Fruit fly (Drosophila melanogaster) whole organism, embryonic: ENCODE measurements around the gene Usp1.
A peak's percentile ranks its signal among the peaks of the same experiment; 100 is the strongest.

Experiments used
- Asciz ChIP-seq: fragments of 200-800 bp; sonication (Bioruptor generic); optimal IDR thresholded peaks from 2 replicates; lab custom pipeline; 2017; ENCODE audit warnings: missing biosample characterization, mild to moderate bottlenecking, missing genetic modification characterization, missing genetic modification reagents
- CG11085 ChIP-seq: fragments of 200-800 bp; sonication (Bioruptor generic); IDR thresholded peaks from 2 replicates; pipeline ENCODE4 v1.3.6; 2022; ENCODE audit warnings: missing biosample characterization, missing genetic modification characterization
- CG11247 ChIP-seq: fragments of 200-800 bp; sonication (Bioruptor generic); IDR thresholded peaks from 2 replicates; pipeline ENCODE4 v1.3.6; 2022; ENCODE audit warnings: missing biosample characterization, missing genetic modification characterization
- CG13287 ChIP-seq: fragments of 200-800 bp; sonication (Bioruptor generic); IDR thresholded peaks from 2 replicates; pipeline ENCODE4 v1.3.6; 2022; ENCODE audit warnings: missing biosample characterization, missing genetic modification characterization; ENCODE audit not compliant: partially characterized antibody
- CG16863 ChIP-seq: fragments of 200-800 bp; sonication (Bioruptor generic); optimal IDR thresholded peaks from 3 replicates; lab custom pipeline; 2016; ENCODE audit warnings: missing biosample characterization, missing genetic modification characterization
- CG17328 ChIP-seq: fragments of 200-800 bp; sonication (Bioruptor generic); IDR thresholded peaks from 2 replicates; pipeline ENCODE4 v1.3.6; 2022; ENCODE audit warnings: missing biosample characterization, missing genetic modification characterization
- CG1832 ChIP-seq: fragments of 200-800 bp; sonication (Bioruptor generic); optimal IDR thresholded peaks from 2 replicates; lab custom pipeline; 2017; ENCODE audit warnings: missing biosample characterization, mild to moderate bottlenecking, missing genetic modification characterization, inconsistent platforms
- CG31441 ChIP-seq: fragments of 200-800 bp; sonication (Bioruptor generic); IDR thresholded peaks from 2 replicates; pipeline ENCODE4 v1.3.6; 2022; ENCODE audit warnings: missing biosample characterization, missing genetic modification characterization
- CG3163 ChIP-seq: fragments of 200-800 bp; sonication (Bioruptor generic); optimal IDR thresholded peaks from 3 replicates; lab custom pipeline; 2016; ENCODE audit warnings: missing biosample characterization, missing genetic modification characterization
- CG3281 ChIP-seq: fragments of 200-800 bp; sonication (Bioruptor generic); optimal IDR thresholded peaks from 3 replicates; lab custom pipeline; 2017; ENCODE audit warnings: missing biosample characterization, mild to moderate bottlenecking, missing genetic modification characterization
- CG33213 ChIP-seq: fragments of 200-800 bp; sonication (Bioruptor generic); optimal IDR thresholded peaks from 3 replicates; lab custom pipeline; 2016; ENCODE audit warnings: missing biosample characterization, missing genetic modification characterization
- CG3407 ChIP-seq: fragments of 200-800 bp; sonication (Bioruptor generic); optimal IDR thresholded peaks from 2 replicates; lab custom pipeline; 2018; ENCODE audit warnings: missing biosample characterization, mild to moderate bottlenecking, missing genetic modification characterization
- CG34224 ChIP-seq: fragments of 200-800 bp; sonication (Bioruptor generic); IDR thresholded peaks from 3 replicates; pipeline ENCODE4 v1.3.6; 2022; ENCODE audit warnings: missing biosample characterization, missing genetic modification characterization; ENCODE audit not compliant: partially characterized antibody
- CG6272 ChIP-seq: fragments of 200-800 bp; sonication (Bioruptor generic); IDR thresholded peaks from 2 replicates; pipeline ENCODE4 v1.3.6; 2022; ENCODE audit warnings: missing biosample characterization, missing genetic modification characterization
- CG8478 ChIP-seq: fragments of >200 bp; optimal IDR thresholded peaks from 2 replicates; lab custom pipeline; 2018
- Camta ChIP-seq: fragments of 200-800 bp; sonication (Bioruptor generic); optimal IDR thresholded peaks from 2 replicates; lab custom pipeline; 2016; ENCODE audit warnings: missing biosample characterization, missing genetic modification characterization
- Chrac-16 ChIP-seq: fragments of 200-800 bp; sonication (Bioruptor generic); optimal IDR thresholded peaks from 3 replicates; lab custom pipeline; 2016; ENCODE audit warnings: missing biosample characterization, missing genetic modification characterization
- Fer2 ChIP-seq: fragments of 200-800 bp; sonication (Bioruptor generic); optimal IDR thresholded peaks from 2 replicates; lab custom pipeline; 2018; ENCODE audit warnings: missing biosample characterization, mild to moderate bottlenecking, missing genetic modification characterization, moderate library complexity
- Hsf ChIP-seq: fragments of 200-800 bp; sonication (Bioruptor generic); optimal IDR thresholded peaks from 3 replicates; lab custom pipeline; 2016; ENCODE audit warnings: missing biosample characterization, missing genetic modification characterization
- MESR4 ChIP-seq: fragments of 200-800 bp; sonication (Bioruptor generic); optimal IDR thresholded peaks from 2 replicates; lab custom pipeline; 2018; ENCODE audit warnings: missing biosample characterization, mild to moderate bottlenecking, missing genetic modification characterization, moderate library complexity
- Mrtf ChIP-seq: fragments of 200-800 bp; sonication (Bioruptor generic); IDR thresholded peaks from 3 replicates; pipeline ENCODE4 v1.3.6; 2022; ENCODE audit warnings: missing biosample characterization, missing genetic modification characterization
- Nf-YB ChIP-seq: fragments of 200-800 bp; sonication (Bioruptor generic); optimal IDR thresholded peaks from 3 replicates; lab custom pipeline; 2019; ENCODE audit warnings: missing biosample characterization, mild to moderate bottlenecking, missing genetic modification characterization, moderate library complexity
- Opbp ChIP-seq: fragments of 200-800 bp; sonication (Bioruptor generic); IDR thresholded peaks from 3 replicates; pipeline ENCODE4 v1.3.6; 2022; ENCODE audit warnings: missing biosample characterization, missing genetic modification characterization; ENCODE audit not compliant: partially characterized antibody
- Taf1 ChIP-seq: fragments of 200-800 bp; sonication (Bioruptor generic); IDR thresholded peaks from 2 replicates; pipeline ENCODE4 v1.3.6; 2022; ENCODE audit warnings: missing biosample characterization, missing genetic modification characterization
- Xbp1 ChIP-seq: fragments of 200-800 bp; sonication (Bioruptor generic); optimal IDR thresholded peaks from 3 replicates; lab custom pipeline; 2016; ENCODE audit warnings: missing biosample characterization, mild to moderate bottlenecking, missing genetic modification characterization
- chm ChIP-seq: fragments of 200-800 bp; sonication (Bioruptor generic); IDR thresholded peaks from 2 replicates; pipeline ENCODE4 v1.3.6; 2022; ENCODE audit warnings: missing biosample characterization, missing genetic modification characterization
- crc ChIP-seq: fragments of 200-800 bp; sonication (Bioruptor generic); optimal IDR thresholded peaks from 2 replicates; lab custom pipeline; 2016; ENCODE audit warnings: missing biosample characterization, missing genetic modification characterization
- emc ChIP-seq: fragments of 200-800 bp; sonication (Bioruptor generic); optimal IDR thresholded peaks from 2 replicates; lab custom pipeline; 2016; ENCODE audit warnings: missing biosample characterization, missing genetic modification characterization
- ewg ChIP-seq: fragments of 200-800 bp; sonication (Bioruptor generic); optimal IDR thresholded peaks from 3 replicates; lab custom pipeline; 2017; ENCODE audit warnings: mild to moderate bottlenecking, missing biosample characterization, missing genetic modification reagents, missing genetic modification characterization
- fd102C ChIP-seq: fragments of 200-800 bp; sonication (Bioruptor generic); optimal IDR thresholded peaks from 2 replicates; lab custom pipeline; 2018; ENCODE audit warnings: missing biosample characterization, mild to moderate bottlenecking, missing genetic modification characterization, moderate library complexity
- fru ChIP-seq: fragments of >200 bp; optimal IDR thresholded peaks from 2 replicates; lab custom pipeline; 2017
- gsb ChIP-seq: fragments of 200-800 bp; sonication (Bioruptor generic); IDR thresholded peaks from 2 replicates; pipeline ENCODE4 v1.3.6; 2022; ENCODE audit warnings: missing biosample characterization, missing genetic modification characterization
- hbn ChIP-seq: fragments of 200-800 bp; sonication (Bioruptor generic); IDR thresholded peaks from 2 replicates; pipeline ENCODE4 v1.3.6; 2022; ENCODE audit warnings: missing biosample characterization, missing genetic modification characterization; ENCODE audit not compliant: partially characterized antibody
- jing ChIP-seq: fragments of 200-800 bp; sonication (Bioruptor generic); optimal IDR thresholded peaks from 2 replicates; lab custom pipeline; 2018; ENCODE audit warnings: missing biosample characterization, mild to moderate bottlenecking, missing genetic modification characterization
- jumu ChIP-seq: fragments of 200-800 bp; sonication (Bioruptor generic); optimal IDR thresholded peaks from 3 replicates; lab custom pipeline; 2016; ENCODE audit warnings: missing biosample characterization, missing genetic modification characterization
- kni ChIP-seq: fragments of 200-800 bp; sonication (Bioruptor generic); optimal IDR thresholded peaks from 3 replicates; lab custom pipeline; 2017; ENCODE audit warnings: mild to moderate bottlenecking, missing biosample characterization, missing genetic modification reagents, missing genetic modification characterization
- lmd ChIP-seq: fragments of 200-800 bp; sonication (Bioruptor generic); IDR thresholded peaks from 2 replicates; pipeline ENCODE4 v1.3.6; 2022; ENCODE audit warnings: missing biosample characterization, missing genetic modification characterization
- lov ChIP-seq, 2 experiments: fragments of 200-800 bp in 1 of 2; fragments of >200 bp in 1 of 2; sonication (Bioruptor generic) in 1 of 2; IDR thresholded peaks in 1 of 2; optimal IDR thresholded peaks in 1 of 2; 2 replicates in 1 of 2; 3 replicates in 1 of 2; pipeline versions ENCODE4 v1.3.6 to Lab custom; 2017 to 2022; ENCODE audit warnings: missing biosample characterization in 1 of 2, missing genetic modification characterization in 1 of 2
- nerfin-1 ChIP-seq: fragments of 200-800 bp; sonication (Bioruptor generic); optimal IDR thresholded peaks from 3 replicates; lab custom pipeline; 2019; ENCODE audit warnings: missing biosample characterization, mild to moderate bottlenecking, missing genetic modification characterization, moderate library complexity
- oc ChIP-seq: fragments of 200-800 bp; sonication (Bioruptor generic); optimal IDR thresholded peaks from 2 replicates; lab custom pipeline; 2018; ENCODE audit warnings: missing biosample characterization, mild to moderate bottlenecking, missing genetic modification characterization, moderate library complexity
- otp ChIP-seq: fragments of 200-800 bp; sonication (Bioruptor generic); IDR thresholded peaks from 3 replicates; pipeline ENCODE4, ENCODE4 v1.3.6; 2022; ENCODE audit warnings: missing biosample characterization, missing genetic modification characterization
- phol ChIP-seq: fragments of 200-800 bp; sonication (Bioruptor generic); optimal IDR thresholded peaks from 3 replicates; lab custom pipeline; 2018; ENCODE audit warnings: missing biosample characterization, mild to moderate bottlenecking, missing genetic modification characterization, moderate library complexity
- prd ChIP-seq, 3 experiments: fragments of >200 bp in 2 of 3; fragments of 200-800 bp in 1 of 3; sonication (Bioruptor generic) in 1 of 3; optimal IDR thresholded peaks in 2 of 3; IDR thresholded peaks in 1 of 3; 2 replicates in 2 of 3; 3 replicates in 1 of 3; pipeline versions ENCODE4 v1.3.6 to Lab custom; 2017 to 2022; ENCODE audit warnings: missing biosample characterization in 1 of 3, missing genetic modification characterization in 1 of 3
- sens-2 ChIP-seq: fragments of 200-800 bp; sonication (Bioruptor generic); IDR thresholded peaks from 2 replicates; pipeline ENCODE4 v1.3.6; 2022; ENCODE audit warnings: missing biosample characterization, missing genetic modification characterization
- shn ChIP-seq: fragments of 200-800 bp; sonication (Bioruptor generic); optimal IDR thresholded peaks from 3 replicates; lab custom pipeline; 2016; ENCODE audit warnings: missing biosample characterization, missing genetic modification characterization
- sisA ChIP-seq: fragments of 200-800 bp; sonication (Bioruptor generic); IDR thresholded peaks from 2 replicates; pipeline ENCODE4 v1.3.6; 2022; ENCODE audit warnings: missing biosample characterization, missing genetic modification characterization
- sr ChIP-seq: fragments of 200-800 bp; sonication (Bioruptor generic); IDR thresholded peaks from 3 replicates; pipeline ENCODE4 v1.3.6; 2022; ENCODE audit warnings: missing biosample characterization, missing genetic modification characterization
- trh ChIP-seq: fragments of 200-800 bp; sonication (Bioruptor generic); optimal IDR thresholded peaks from 2 replicates; lab custom pipeline; 2016; ENCODE audit warnings: missing biosample characterization, missing genetic modification characterization
- unpg ChIP-seq: fragments of 200-800 bp; sonication (Bioruptor generic); optimal IDR thresholded peaks from 3 replicates; lab custom pipeline; 2018; ENCODE audit warnings: missing biosample characterization, mild to moderate bottlenecking, missing genetic modification characterization, moderate library complexity
- usp ChIP-seq: fragments of >200 bp; optimal IDR thresholded peaks from 2 replicates; lab custom pipeline; 2017; ENCODE audit warnings: missing biosample characterization, missing genetic modification characterization

Gene Usp1

dm6 chr3R:29214262-29214661 lies 14.7 kb upstream of the Usp1 start (continued):
- TF ChIP-seq emc (GFP tag; lab: Kevin White, UChicago) = peak; percentile 97
- peak; percentile 98 for TF ChIP-seq Taf1
- TF ChIP-seq CG17328 = peak; percentile 100
- TF ChIP-seq MESR4 (GFP tag; lab: Kevin White, UChicago) = peak; percentile 92
- TF ChIP-seq hbn (GFP tag; lab: Robert Waterston, UW) = 0 out of 2 replicates have a peak, but pooled peaks have one; percentile 17
- peak; percentile 98 for TF ChIP-seq CG3407 (GFP tag; lab: Kevin White, UChicago)
- peak; percentile 31; the same call in 1 of the 2 replicates for TF ChIP-seq CG13287 (GFP tag; lab: Robert Waterston, UW)
- TF ChIP-seq CG34224 (GFP tag; lab: Robert Waterston, UW) = peak; percentile 25; the same call in 1 of the 3 replicates
- no peak for TF ChIP-seq CG8478 (lab: Kevin White, UChicago)
- peak; percentile 97 for TF ChIP-seq Fer2 (tag; lab: Kevin White, UChicago)
- peak; percentile 99 for TF ChIP-seq Chrac-16 (GFP tag; lab: Kevin White, UChicago)
- TF ChIP-seq Opbp = peak; percentile 68
- peak; percentile 99 for TF ChIP-seq Hsf
- peak; percentile 99 for TF ChIP-seq lmd
- TF ChIP-seq kni = peak; percentile 98
- TF ChIP-seq crc (GFP tag; lab: Kevin White, UChicago) = peak; percentile 99
- peak; percentile 98 for TF ChIP-seq phol
- peak; percentile 100 for TF ChIP-seq otp (GFP tag; lab: Robert Waterston, UW)
- TF ChIP-seq CG16863 (GFP tag; lab: Kevin White, UChicago) = peak; percentile 99
- peak; percentile 99 for TF ChIP-seq Mrtf
- TF ChIP-seq CG33213 = peak; percentile 100
- peak; percentile 99 for TF ChIP-seq Asciz (GFP tag; lab: Kevin White, UChicago)
- peak; percentile 98 for TF ChIP-seq shn (GFP tag; lab: Kevin White, UChicago)
- TF ChIP-seq sr (GFP tag; lab: Robert Waterston, UW) = peak; percentile 98
- TF ChIP-seq CG3281 (GFP tag; lab: Kevin White, UChicago) = peak; percentile 99
- peak; percentile 98 for TF ChIP-seq gsb (GFP tag; lab: Robert Waterston, UW)
- TF ChIP-seq CG3163 (GFP tag; lab: Kevin White, UChicago) = peak; percentile 93
- peak; percentile 99 for TF ChIP-seq oc (tag; lab: Kevin White, UChicago)
- TF ChIP-seq jumu = peak; percentile 98
- no peak for TF ChIP-seq fru (lab: Kevin White, UChicago)
- no peak for TF ChIP-seq usp (GFP tag; lab: Kevin White, UChicago)
- TF ChIP-seq CG11085 (GFP tag; lab: Robert Waterston, UW) = peak; percentile 96
- peak; percentile 99 for TF ChIP-seq Xbp1
- peak; percentile 97 for TF ChIP-seq ewg (GFP tag; lab: Kevin White, UChicago)
- peak; percentile 99 for TF ChIP-seq CG11247 (GFP tag; lab: Robert Waterston, UW)
- TF ChIP-seq sisA = peak; percentile 98
- no peak for TF ChIP-seq lov (optimal IDR thresholded peaks at IDR 0.05; lab: Kevin White, UChicago)
- peak; percentile 100 for TF ChIP-seq lov (GFP tag; IDR thresholded peaks at IDR 0.05; lab: Robert Waterston, UW)
- peak; percentile 100 for TF ChIP-seq sens-2 (GFP tag; lab: Robert Waterston, UW)
- TF ChIP-seq CG1832 (GFP tag; lab: Kevin White, UChicago) = no peak
- peak; percentile 91 for TF ChIP-seq Nf-YB
- TF ChIP-seq nerfin-1 (tag; lab: Kevin White, UChicago) = peak; percentile 98
- TF ChIP-seq jing (GFP tag; lab: Kevin White, UChicago) = peak; percentile 98
- no peak for TF ChIP-seq prd (optimal IDR thresholded peaks at IDR 0.05; lab: Kevin White, UChicago)
- TF ChIP-seq prd (GFP tag; IDR thresholded peaks at IDR 0.05; lab: Robert Waterston, UW) = peak; percentile 99
- TF ChIP-seq chm (GFP tag; lab: Robert Waterston, UW) = peak; percentile 100
- TF ChIP-seq fd102C = peak; percentile 98
- TF ChIP-seq CG6272 = peak; percentile 96
- peak; percentile 99 for TF ChIP-seq Camta (GFP tag; lab: Kevin White, UChicago)
- peak; percentile 100 for TF ChIP-seq unpg (GFP tag; lab: Kevin White, UChicago)
- TF ChIP-seq CG31441 (GFP tag; lab: Robert Waterston, UW) = peak; percentile 98
- TF ChIP-seq trh (GFP tag; lab: Kevin White, UChicago) = peak; percentile 98
